Fruit fly (Drosophila melanogaster) whole organism, embryonic: ENCODE results near the gene CG6659.
A peak's percentile ranks its signal among the peaks of the same experiment; 100 is the strongest.

Experiments
- Awh ChIP-seq: fragments of 200-800 bp; sonication (Bioruptor generic); IDR thresholded peaks from 2 replicates; pipeline ENCODE4, ENCODE4 v1.3.6; 2022; ENCODE audit warnings: missing biosample characterization, missing genetic modification characterization
- Blimp-1 ChIP-seq: fragments of 200-800 bp; sonication (Bioruptor generic); optimal IDR thresholded peaks from 3 replicates; lab custom pipeline; 2018; ENCODE audit warnings: missing biosample characterization, missing genetic modification characterization, mild to moderate bottlenecking, moderate library complexity, missing genetic modification reagents
- CG10147 ChIP-seq: fragments of 200-800 bp; sonication (Bioruptor generic); optimal IDR thresholded peaks from 2 replicates; lab custom pipeline; 2019; ENCODE audit warnings: missing biosample characterization, mild to moderate bottlenecking, missing genetic modification characterization, moderate library complexity
- CG10462 ChIP-seq: fragments of 200-800 bp; sonication (Bioruptor generic); optimal IDR thresholded peaks from 2 replicates; lab custom pipeline; 2016; ENCODE audit warnings: missing biosample characterization, missing genetic modification characterization
- CG11398 ChIP-seq: fragments of 200-800 bp; sonication (Bioruptor generic); optimal IDR thresholded peaks from 2 replicates; lab custom pipeline; 2016; ENCODE audit warnings: missing biosample characterization, missing genetic modification characterization
- CG12942 ChIP-seq: fragments of 200-800 bp; sonication (Bioruptor generic); optimal IDR thresholded peaks from 3 replicates; lab custom pipeline; 2016; ENCODE audit warnings: missing biosample characterization, missing genetic modification characterization
- CG14050 ChIP-seq: fragments of 200-800 bp; sonication (Bioruptor generic); IDR thresholded peaks from 3 replicates; pipeline ENCODE4 v1.3.6; 2022; ENCODE audit warnings: missing biosample characterization, missing genetic modification characterization
- CG14667 ChIP-seq: fragments of 200-800 bp; sonication (Bioruptor generic); IDR thresholded peaks from 2 replicates; pipeline ENCODE4 v1.3.6; 2022; ENCODE audit warnings: missing biosample characterization, missing genetic modification characterization
- CG14710 ChIP-seq: fragments of 200-800 bp; sonication (Bioruptor generic); optimal IDR thresholded peaks from 3 replicates; lab custom pipeline; 2019; ENCODE audit warnings: missing biosample characterization, mild to moderate bottlenecking, missing genetic modification characterization, moderate library complexity
- CG1647 ChIP-seq: fragments of 200-800 bp; sonication (Bioruptor generic); optimal IDR thresholded peaks from 3 replicates; lab custom pipeline; 2016; ENCODE audit warnings: missing biosample characterization, missing genetic modification characterization
- CG17829 ChIP-seq: fragments of 200-800 bp; optimal IDR thresholded peaks from 2 replicates; lab custom pipeline; 2019; ENCODE audit warnings: missing biosample characterization, mild to moderate bottlenecking, missing genetic modification characterization, moderate library complexity
- CG1832 ChIP-seq: fragments of 200-800 bp; sonication (Bioruptor generic); optimal IDR thresholded peaks from 2 replicates; lab custom pipeline; 2017; ENCODE audit warnings: missing biosample characterization, mild to moderate bottlenecking, missing genetic modification characterization, inconsistent platforms
- CG32772 ChIP-seq: fragments of 200-800 bp; sonication (Bioruptor generic); IDR thresholded peaks from 2 replicates; pipeline ENCODE4 v1.3.6; 2022; ENCODE audit warnings: missing biosample characterization, missing genetic modification characterization
- CG3281 ChIP-seq: fragments of 200-800 bp; sonication (Bioruptor generic); optimal IDR thresholded peaks from 3 replicates; lab custom pipeline; 2017; ENCODE audit warnings: missing biosample characterization, mild to moderate bottlenecking, missing genetic modification characterization
- CG33557 ChIP-seq: fragments of 200-800 bp; sonication (Bioruptor generic); optimal IDR thresholded peaks from 2 replicates; lab custom pipeline; 2019; ENCODE audit warnings: missing biosample characterization, mild to moderate bottlenecking, missing genetic modification characterization, moderate library complexity
- CG34224 ChIP-seq: fragments of 200-800 bp; sonication (Bioruptor generic); IDR thresholded peaks from 3 replicates; pipeline ENCODE4 v1.3.6; 2022; ENCODE audit warnings: missing biosample characterization, missing genetic modification characterization; ENCODE audit not compliant: partially characterized antibody
- CG4707 ChIP-seq: fragments of 200-800 bp; sonication (Bioruptor generic); optimal IDR thresholded peaks from 2 replicates; lab custom pipeline; 2018; ENCODE audit warnings: missing biosample characterization, mild to moderate bottlenecking, missing genetic modification characterization, moderate library complexity
- CG5245 ChIP-seq: fragments of 200-800 bp; sonication (Bioruptor generic); optimal IDR thresholded peaks from 3 replicates; lab custom pipeline; 2016; ENCODE audit warnings: missing biosample characterization, missing genetic modification characterization
- CG7987 ChIP-seq: fragments of 200-800 bp; sonication (Bioruptor generic); optimal IDR thresholded peaks from 2 replicates; lab custom pipeline; 2018; ENCODE audit warnings: missing biosample characterization, mild to moderate bottlenecking, missing genetic modification characterization, moderate library complexity
- CG8089 ChIP-seq: fragments of 200-800 bp; sonication (Bioruptor generic); optimal IDR thresholded peaks from 3 replicates; lab custom pipeline; 2016; ENCODE audit warnings: missing biosample characterization, missing genetic modification characterization
- Chrac-16 ChIP-seq: fragments of 200-800 bp; sonication (Bioruptor generic); optimal IDR thresholded peaks from 3 replicates; lab custom pipeline; 2016; ENCODE audit warnings: missing biosample characterization, missing genetic modification characterization
- CoRest ChIP-seq: fragments of 200-800 bp; sonication (Bioruptor generic); optimal IDR thresholded peaks from 3 replicates; lab custom pipeline; 2018; ENCODE audit warnings: missing biosample characterization, mild to moderate bottlenecking, missing genetic modification characterization, moderate library complexity
- Dfd ChIP-seq, 2 experiments: fragments of >200 bp; optimal IDR thresholded peaks; 2 replicates each; lab custom pipeline; 2017; ENCODE audit warnings: missing biosample characterization in 2 of 2, missing genetic modification characterization in 2 of 2
- Dp ChIP-seq: fragments of 200-800 bp; sonication (Bioruptor generic); optimal IDR thresholded peaks from 2 replicates; lab custom pipeline; 2018; ENCODE audit warnings: missing biosample characterization, mild to moderate bottlenecking, missing genetic modification characterization, moderate library complexity
- Dref ChIP-seq: fragments of 200-800 bp; sonication (Bioruptor generic); IDR thresholded peaks from 2 replicates; pipeline ENCODE4 v1.3.6; 2022; ENCODE audit warnings: missing biosample characterization, missing genetic modification characterization
- Eip74EF ChIP-seq, 2 experiments: fragments of 200-800 bp in 1 of 2; fragments of >200 bp in 1 of 2; sonication (Bioruptor generic) in 1 of 2; optimal IDR thresholded peaks; 2 replicates each; lab custom pipeline; 2017 to 2019; ENCODE audit warnings: missing biosample characterization in 2 of 2, missing genetic modification characterization in 2 of 2, mild to moderate bottlenecking in 1 of 2, moderate library complexity in 1 of 2
- Ets65A ChIP-seq: fragments of 200-800 bp; sonication (Bioruptor generic); peaks from one replicate; lab custom pipeline; 2016; ENCODE audit warnings: missing biosample characterization, missing genetic modification characterization
- MTF-1 ChIP-seq: fragments of 200-800 bp; sonication (Bioruptor generic); optimal IDR thresholded peaks from 2 replicates; lab custom pipeline; 2018; ENCODE audit warnings: missing biosample characterization, mild to moderate bottlenecking, missing genetic modification characterization, borderline replicate concordance
- Med ChIP-seq: fragments of 200-800 bp; sonication (Bioruptor generic); peaks from one replicate; lab custom pipeline; 2016; ENCODE audit warnings: missing biosample characterization, missing genetic modification characterization, mild to moderate bottlenecking, inconsistent platforms, moderate library complexity
- Meics ChIP-seq: fragments of 200-800 bp; sonication (Bioruptor generic); optimal IDR thresholded peaks from 2 replicates; lab custom pipeline; 2017; ENCODE audit warnings: missing biosample characterization, mild to moderate bottlenecking, missing genetic modification characterization
- Myb ChIP-seq: fragments of 200-800 bp; sonication (Bioruptor generic); optimal IDR thresholded peaks from 2 replicates; lab custom pipeline; 2016; ENCODE audit warnings: missing biosample characterization, missing genetic modification characterization
- Nf-YC ChIP-seq: fragments of 200-800 bp; optimal IDR thresholded peaks from 3 replicates; lab custom pipeline; 2019; ENCODE audit warnings: missing biosample characterization, mild to moderate bottlenecking, missing genetic modification characterization, moderate library complexity
- NfI ChIP-seq: fragments of 200-800 bp; sonication (Bioruptor generic); optimal IDR thresholded peaks from 3 replicates; lab custom pipeline; 2018; ENCODE audit warnings: missing biosample characterization, mild to moderate bottlenecking, missing genetic modification characterization, moderate library complexity
- Six4 ChIP-seq: fragments of 200-800 bp; sonication (Bioruptor generic); optimal IDR thresholded peaks from 2 replicates; lab custom pipeline; 2016; ENCODE audit warnings: missing biosample characterization, missing genetic modification characterization
- Ssrp ChIP-seq: fragments of 200-800 bp; sonication (Bioruptor generic); optimal IDR thresholded peaks from 2 replicates; lab custom pipeline; 2018; ENCODE audit warnings: missing biosample characterization, mild to moderate bottlenecking, missing genetic modification characterization, moderate library complexity
- TFAM ChIP-seq: fragments of 200-800 bp; sonication (Bioruptor generic); optimal IDR thresholded peaks from 2 replicates; lab custom pipeline; 2017; ENCODE audit warnings: missing biosample characterization, missing genetic modification characterization, inconsistent platforms
- cas ChIP-seq: fragments of 200-800 bp; sonication (Bioruptor generic); IDR thresholded peaks from 2 replicates; pipeline ENCODE4 v1.3.6; 2022; ENCODE audit warnings: missing biosample characterization, missing genetic modification characterization
- eve ChIP-seq, 2 experiments: fragments of >200 bp; optimal IDR thresholded peaks; 2 replicates each; lab custom pipeline; 2017; ENCODE audit warnings: missing biosample characterization in 2 of 2, missing genetic modification characterization in 2 of 2
- fu2 ChIP-seq: fragments of 200-800 bp; sonication (Bioruptor generic); optimal IDR thresholded peaks from 2 replicates; lab custom pipeline; 2016; ENCODE audit warnings: missing biosample characterization, missing genetic modification characterization
- grn ChIP-seq: fragments of 200-800 bp; sonication (Bioruptor generic); optimal IDR thresholded peaks from 3 replicates; lab custom pipeline; 2017; ENCODE audit warnings: missing biosample characterization, missing genetic modification characterization
- hth ChIP-seq: fragments of >200 bp; optimal IDR thresholded peaks from 2 replicates; lab custom pipeline; 2017; ENCODE audit warnings: inconsistent platforms
- kay ChIP-seq: fragments of 200-800 bp; sonication (Bioruptor generic); optimal IDR thresholded peaks from 2 replicates; lab custom pipeline; 2016; ENCODE audit warnings: missing biosample characterization, missing genetic modification characterization
- org-1 ChIP-seq: fragments of 200-800 bp; sonication (Bioruptor generic); optimal IDR thresholded peaks from 2 replicates; lab custom pipeline; 2017; ENCODE audit warnings: missing biosample characterization, missing genetic modification characterization
- pan ChIP-seq, 4 experiments: fragments of >200 bp in 3 of 4; fragments of 200-800 bp in 1 of 4; sonication (Bioruptor generic) in 1 of 4; optimal IDR thresholded peaks in 3 of 4; IDR thresholded peaks in 1 of 4; 2 replicates each; pipeline versions ENCODE4 v1.3.6 to Lab custom; 2017 to 2022; ENCODE audit warnings: missing biosample characterization in 2 of 4, missing genetic modification characterization in 2 of 4, mixed read lengths in 1 of 4
- pfk ChIP-seq: fragments of 200-800 bp; sonication (Bioruptor generic); optimal IDR thresholded peaks from 2 replicates; lab custom pipeline; 2018; ENCODE audit warnings: missing biosample characterization, mild to moderate bottlenecking, missing genetic modification characterization, moderate library complexity
- phol ChIP-seq: fragments of 200-800 bp; sonication (Bioruptor generic); optimal IDR thresholded peaks from 3 replicates; lab custom pipeline; 2018; ENCODE audit warnings: missing biosample characterization, mild to moderate bottlenecking, missing genetic modification characterization, moderate library complexity
- sob ChIP-seq: fragments of 200-800 bp; sonication (Bioruptor generic); IDR thresholded peaks from 2 replicates; pipeline ENCODE4 v1.3.6; 2022; ENCODE audit warnings: missing biosample characterization, missing genetic modification characterization
- ssp ChIP-seq: fragments of 200-800 bp; sonication (Bioruptor generic); IDR thresholded peaks from 2 replicates; pipeline ENCODE4 v1.3.6; 2022; ENCODE audit warnings: missing biosample characterization, missing genetic modification characterization

The CG6659 gene

dm6 chrX:18646855-18647699, 10.0 kb downstream of the CG6659 start, which contains the start of gene Rip11 (continued):
- TF ChIP-seq CG34224 (0 out of 3 replicates have a peak, but pooled peaks have one; percentile 8), CG11398 (no peak), CG32772 (peak; percentile 77), Med (GFP tag; lab: Kevin White, UChicago) (peak; percentile 80), kay (GFP tag; lab: Kevin White, UChicago) (no peak), CoRest (peak; percentile 12), grn (GFP tag; lab: Kevin White, UChicago) (no peak), Ets65A (GFP tag; lab: Kevin White, UChicago) (peak; percentile 85), pan (optimal IDR thresholded peaks at IDR 0.05; lab: Kevin White, UChicago) (no peak), pan (GFP tag; optimal IDR thresholded peaks at IDR 0.05 in 1 of 2, IDR thresholded peaks at IDR 0.05 in 1 of 2) (no peak), Ssrp (tag; lab: Kevin White, UChicago) (no peak), Awh (no peak), NfI (GFP tag; lab: Kevin White, UChicago) (peak; percentile 3), CG10462 (GFP tag; lab: Kevin White, UChicago) (no peak), sob (GFP tag; lab: Robert Waterston, UW) (no peak; the same call in 1 of the 2 replicates), hth (lab: Kevin White, UChicago) (no peak), Nf-YC (tag; lab: Kevin White, UChicago) (peak; percentile 0), CG14050 (GFP tag; lab: Robert Waterston, UW) (no peak), CG3281 (GFP tag; lab: Kevin White, UChicago) (peak; percentile 9), ssp (GFP tag; lab: Robert Waterston, UW) (no peak), Dfd (GFP tag; optimal IDR thresholded peaks at IDR 0.05; lab: Kevin White, UChicago) (no peak), CG1832 (GFP tag; lab: Kevin White, UChicago) (peak; percentile 62), TFAM (GFP tag; lab: Kevin White, UChicago) (no peak), Six4 (GFP tag; lab: Kevin White, UChicago) (no peak), Eip74EF (GFP tag; optimal IDR thresholded peaks at IDR 0.05; lab: Kevin White, UChicago) (peak in 1 of 2 experiments; percentile 2), CG1647 (GFP tag; lab: Kevin White, UChicago) (no peak), CG7987 (GFP tag; lab: Kevin White, UChicago) (no peak), Chrac-16 (GFP tag; lab: Kevin White, UChicago) (no peak), CG4707 (GFP tag; lab: Kevin White, UChicago) (no peak), pfk (GFP tag; lab: Kevin White, UChicago) (no peak), phol (peak; percentile 19), Dp (no peak), cas (no peak), CG12942 (GFP tag; lab: Kevin White, UChicago) (no peak), CG8089 (GFP tag; lab: Kevin White, UChicago) (peak; percentile 9), CG33557 (GFP tag; lab: Kevin White, UChicago) (no peak), Myb (GFP tag; lab: Kevin White, UChicago) (peak; percentile 8), CG17829 (tag; lab: Kevin White, UChicago) (no peak), Meics (GFP tag; lab: Kevin White, UChicago) (peak; percentile 20), org-1 (GFP tag; lab: Kevin White, UChicago) (no peak), MTF-1 (no peak), Dref (peak; percentile 63), fu2 (no peak), eve (GFP tag; optimal IDR thresholded peaks at IDR 0.05; lab: Kevin White, UChicago) (no peak), CG14667 (GFP tag; lab: Robert Waterston, UW) (no peak), CG10147 (GFP tag; lab: Kevin White, UChicago) (no peak), Blimp-1 (GFP tag; lab: Kevin White, UChicago) (peak; percentile 52), CG5245 (GFP tag; lab: Kevin White, UChicago) (peak; percentile 44), CG14710 (tag; lab: Kevin White, UChicago) (no peak)
